Fruit fly (Drosophila melanogaster) whole organism, adult: Measurements from ENCODE around the gene CG31954.

Experiments used
- CG12768 ChIP-seq: fragments of 200-800 bp; sonication (Bioruptor generic); optimal IDR thresholded peaks from 2 replicates; lab custom pipeline; 2017; ENCODE audit warnings: missing biosample characterization, missing genetic modification characterization, mild to moderate bottlenecking, moderate library complexity, missing genetic modification reagents
- CG14711 ChIP-seq: fragments of 200-800 bp; sonication (Bioruptor generic); optimal IDR thresholded peaks from 2 replicates; lab custom pipeline; 2018; ENCODE audit warnings: missing biosample characterization, mild to moderate bottlenecking, missing genetic modification characterization, moderate library complexity
- CG1620 ChIP-seq: fragments of 200-800 bp; sonication (Bioruptor generic); optimal IDR thresholded peaks from 2 replicates; lab custom pipeline; 2016; ENCODE audit warnings: missing biosample characterization, missing genetic modification characterization
- CG33017 ChIP-seq: fragments of 200-800 bp; sonication (Bioruptor generic); optimal IDR thresholded peaks from 2 replicates; lab custom pipeline; 2018; ENCODE audit warnings: missing biosample characterization, mild to moderate bottlenecking, missing genetic modification characterization, moderate library complexity
- CG5204 ChIP-seq: fragments of 200-800 bp; sonication (Bioruptor generic); optimal IDR thresholded peaks from 2 replicates; lab custom pipeline; 2016; ENCODE audit warnings: missing biosample characterization, missing genetic modification characterization
- CG7101 ChIP-seq: fragments of 200-800 bp; sonication (Bioruptor generic); optimal IDR thresholded peaks from 2 replicates; lab custom pipeline; 2018; ENCODE audit warnings: missing biosample characterization, mild to moderate bottlenecking, missing genetic modification characterization, moderate library complexity
- Clk ChIP-seq: fragments of 200-800 bp; sonication (Bioruptor generic); optimal IDR thresholded peaks from 2 replicates; lab custom pipeline; 2017; ENCODE audit warnings: missing biosample characterization, missing genetic modification characterization
- Crg-1 ChIP-seq: fragments of 200-800 bp; sonication (Bioruptor generic); optimal IDR thresholded peaks from 2 replicates; lab custom pipeline; 2016; ENCODE audit warnings: missing biosample characterization, missing genetic modification characterization
- Hr96 ChIP-seq: fragments of 200-800 bp; sonication (Bioruptor generic); optimal IDR thresholded peaks from 2 replicates; lab custom pipeline; 2016; ENCODE audit warnings: missing biosample characterization, missing genetic modification characterization
- bab1 ChIP-seq: fragments of 200-800 bp; sonication (Bioruptor generic); optimal IDR thresholded peaks from 3 replicates; lab custom pipeline; 2019; ENCODE audit warnings: missing biosample characterization, mild to moderate bottlenecking, missing genetic modification characterization, moderate library complexity
- cic ChIP-seq: fragments of 200-800 bp; sonication (Bioruptor generic); optimal IDR thresholded peaks from 2 replicates; lab custom pipeline; 2017; ENCODE audit warnings: missing biosample characterization, mild to moderate bottlenecking, missing genetic modification characterization, moderate library complexity
- kay ChIP-seq: fragments of 200-800 bp; sonication (Bioruptor generic); peaks from one replicate; lab custom pipeline; 2016; ENCODE audit warnings: missing biosample characterization, missing genetic modification characterization, borderline replicate concordance
- ovo ChIP-seq: fragments of 200-800 bp; sonication (Bioruptor generic); optimal IDR thresholded peaks from 2 replicates; lab custom pipeline; 2016; ENCODE audit warnings: missing biosample characterization, missing genetic modification characterization
- toe ChIP-seq: fragments of 200-800 bp; sonication (Bioruptor generic); optimal IDR thresholded peaks from 2 replicates; lab custom pipeline; 2016; ENCODE audit warnings: missing biosample characterization, missing genetic modification characterization

DNA sequence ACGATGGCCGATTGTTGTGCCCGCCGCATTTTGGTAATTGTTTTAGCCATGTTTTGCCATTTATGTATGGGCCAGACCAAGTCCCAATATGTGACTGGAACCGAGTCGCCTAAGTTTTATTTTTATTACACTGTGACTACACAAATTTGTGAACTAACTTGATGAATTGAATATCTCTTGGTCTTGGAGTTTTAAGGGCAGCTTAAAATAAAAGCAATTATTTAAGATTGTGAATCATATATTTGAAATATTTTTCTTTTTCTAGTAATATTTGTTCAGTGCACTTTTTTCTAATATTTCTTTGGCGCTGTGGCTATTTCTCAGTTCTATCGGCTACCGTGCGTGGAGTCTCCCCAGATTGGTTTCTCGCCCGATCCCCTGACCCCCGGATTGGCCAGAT is 16.4 kb downstream of the CG31954 start:
- TF ChIP-seq CG12768 (GFP tag; lab: Kevin White, UChicago) (no peak), kay (GFP tag; lab: Kevin White, UChicago) (no peak), Hr96 (no peak), CG14711 (no peak), CG1620 (GFP tag; lab: Kevin White, UChicago) (no peak), CG7101 (tag; lab: Kevin White, UChicago) (no peak), CG5204 (GFP tag; lab: Kevin White, UChicago) (no peak), Crg-1 (GFP tag; lab: Kevin White, UChicago) (no peak), cic (no peak), Clk (GFP tag; lab: Kevin White, UChicago) (no peak), toe (GFP tag; lab: Kevin White, UChicago) (no peak), ovo (GFP tag; lab: Kevin White, UChicago) (no peak), CG33017 (no peak), bab1 (GFP tag; lab: Kevin White, UChicago) (no peak)
